Fruit fly (Drosophila melanogaster): ENCODE measurements around the gene SdhCL.

DNA sequence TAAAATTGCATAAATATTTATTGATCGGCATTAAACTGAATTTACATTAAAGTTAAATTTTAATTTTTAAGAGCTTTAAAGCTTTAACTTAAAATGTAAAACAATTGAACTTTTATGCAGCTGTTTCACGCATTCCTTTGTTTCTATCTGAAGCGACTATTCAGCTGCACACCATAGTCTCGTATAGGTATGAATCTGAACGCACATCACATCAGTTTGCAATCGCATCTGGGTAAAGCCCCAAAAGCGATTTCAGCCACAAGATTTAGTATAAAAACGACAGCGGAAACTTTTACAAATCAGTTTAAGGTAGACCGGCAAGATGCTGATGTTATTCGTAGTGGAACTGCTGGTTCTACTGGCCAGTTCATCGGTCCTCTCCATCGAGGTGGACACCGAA is 45.4 kb upstream of the SdhCL start, which contains the start of gene CG4757:
- TF ChIP-seq CG7045 (GFP tag; optimal IDR thresholded peaks at IDR 0.05) (no peak), Hr96 (GFP tag; optimal IDR thresholded peaks at IDR 0.05) (no peak), CG5204 (GFP tag; optimal IDR thresholded peaks at IDR 0.05) (no peak), CG14711 (tag; optimal IDR thresholded peaks at IDR 0.05) (no peak), bab1 (GFP tag; optimal IDR thresholded peaks at IDR 0.05) (no peak), ovo (GFP tag; optimal IDR thresholded peaks at IDR 0.05) (no peak), cnc (optimal IDR thresholded peaks at IDR 0.05) (no peak)

Data from whole organism, adult.